Worm (Caenorhabditis elegans): ENCODE data around the gene B0294.3.

DNA sequence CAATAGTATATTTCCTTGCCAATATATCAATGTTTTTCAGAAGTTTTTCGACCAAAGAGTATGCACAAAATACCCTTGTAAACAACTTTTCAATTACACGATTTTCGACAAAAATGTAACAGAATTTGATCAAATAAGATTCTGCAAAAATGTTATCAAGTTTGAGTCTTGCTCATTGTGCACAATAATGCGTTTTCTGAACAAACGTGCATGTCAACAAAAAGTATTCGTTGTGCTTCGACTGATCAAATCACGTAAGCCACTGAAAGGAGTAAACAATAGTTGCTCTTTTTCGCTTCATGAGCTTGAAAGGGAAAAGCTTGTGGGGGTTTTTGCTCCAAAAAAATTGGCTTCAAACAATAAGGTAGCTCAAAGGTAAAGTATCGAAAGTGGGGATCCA, 15.0 kb downstream of the B0294.3 start:
- no peak for TF ChIP-seq hnd-1 (tag; optimal IDR thresholded peaks at IDR 0.05)
- no peak for TF ChIP-seq sea-1 (GFP tag; conservative IDR thresholded peaks at IDR 0.05)
- no peak for TF ChIP-seq ama-1 (optimal IDR thresholded peaks at IDR 0.05)
- no peak for TF ChIP-seq ceh-13 (GFP tag; optimal IDR thresholded peaks at IDR 0.05)
- no peak for TF ChIP-seq scrt-1 (GFP tag; IDR thresholded peaks at IDR 0.05)
- TF ChIP-seq tbx-11 (GFP tag; IDR thresholded peaks at IDR 0.05): no peak
- TF ChIP-seq tra-4 (tag; optimal IDR thresholded peaks at IDR 0.05): no peak
- TF ChIP-seq flt-1 (GFP tag; IDR thresholded peaks at IDR 0.05): no peak
- TF ChIP-seq F13C5.2 (tag; optimal IDR thresholded peaks at IDR 0.05): no peak

Measured in whole organism, early embryonic.